Worm (Caenorhabditis elegans) whole organism, L4 larva: ENCODE data around the gene C05E11.6.

Source experiments
- D1046.2 ChIP-seq: fragments of 200-800 bp; sonication (Bioruptor generic); IDR thresholded peaks from 2 replicates; pipeline ENCODE4 v1.3.6; 2022; ENCODE audit warnings: missing genetic modification characterization, missing compliant biosample characterization
- Y48G9A.11 ChIP-seq: fragments of 200-800 bp; sonication (Bioruptor generic); IDR thresholded peaks from 2 replicates; pipeline ENCODE4 v1.3.6; 2022; ENCODE audit warnings: missing genetic modification reagents, missing genetic modification characterization, missing compliant biosample characterization
- Y75B8A.6 ChIP-seq: fragments of 200-800 bp; sonication (Bioruptor generic); IDR thresholded peaks from 2 replicates; pipeline ENCODE4 v1.3.6; 2022; ENCODE audit warnings: missing genetic modification reagents, missing genetic modification characterization, missing compliant biosample characterization
- egl-43 ChIP-seq: fragments of 200-800 bp; sonication (Bioruptor generic); IDR thresholded peaks from 2 replicates; pipeline ENCODE4 v1.3.6; 2022; ENCODE audit warnings: missing genetic modification reagents, missing genetic modification characterization, missing compliant biosample characterization
- lin-39 ChIP-seq: fragments of 150-350 bp; optimal IDR thresholded peaks from 2 replicates; lab custom pipeline; 2014; ENCODE audit warnings: missing biosample characterization, missing genetic modification reagents, missing genetic modification characterization
- mdl-1 ChIP-seq, 2 experiments: fragments of 150-350 bp in 1 of 2; sonication (generic microtip) in 1 of 2; optimal IDR thresholded peaks; 2 replicates each; lab custom pipeline; 2014 to 2017; ENCODE audit warnings: missing biosample characterization in 2 of 2, missing genetic modification characterization in 2 of 2
- nhr-11 ChIP-seq: fragments of 150-350 bp; optimal IDR thresholded peaks from 2 replicates; lab custom pipeline; 2014; ENCODE audit warnings: missing biosample characterization, missing genetic modification characterization
- nhr-77 ChIP-seq: fragments of 150-350 bp; optimal IDR thresholded peaks from 2 replicates; lab custom pipeline; 2014; ENCODE audit warnings: missing biosample characterization, missing genetic modification characterization
- pqm-1 ChIP-seq: sonication (generic microtip); optimal IDR thresholded peaks from 2 replicates; lab custom pipeline; 2017; ENCODE audit warnings: missing biosample characterization, missing genetic modification characterization
- snpc-1.2 ChIP-seq: fragments of 200-800 bp; sonication (Bioruptor generic); IDR thresholded peaks from 2 replicates; pipeline ENCODE4 v1.3.6; 2022; ENCODE audit warnings: missing genetic modification reagents, missing genetic modification characterization, missing compliant biosample characterization
- spr-1 ChIP-seq: sonication (generic microtip); optimal IDR thresholded peaks from 2 replicates; lab custom pipeline; 2016; ENCODE audit warnings: mild to moderate bottlenecking, missing genetic modification characterization, missing compliant biosample characterization
- zag-1 ChIP-seq: fragments of 150-350 bp; optimal IDR thresholded peaks from 2 replicates; lab custom pipeline; 2014; ENCODE audit warnings: missing biosample characterization, missing genetic modification characterization

ce11 chrX:4516758-4517157 lies 45.2 kb upstream of the C05E11.6 start:
- TF ChIP-seq D1046.2 (GFP tag; lab: Robert Waterston, UW), result no peak
- no peak for TF ChIP-seq zag-1 (tag; lab: Kevin White, UChicago)
- TF ChIP-seq Y75B8A.6, result no peak
- no peak for TF ChIP-seq mdl-1 (tag; optimal IDR thresholded peaks at IDR 0.05; lab: Kevin White, UChicago)
- TF ChIP-seq Y48G9A.11, result no peak
- no peak for TF ChIP-seq pqm-1 (tag; lab: Kevin White, UChicago)
- no peak for TF ChIP-seq egl-43
- no peak for TF ChIP-seq nhr-77 (tag; lab: Kevin White, UChicago)
- TF ChIP-seq spr-1 (tag; lab: Kevin White, UChicago), result no peak
- no peak for TF ChIP-seq nhr-11 (tag; lab: Kevin White, UChicago)
- no peak for TF ChIP-seq snpc-1.2 (GFP tag; lab: Robert Waterston, UW)
- TF ChIP-seq lin-39, result no peak
